Worm (Caenorhabditis elegans): ENCODE data around the gene fbxa-172.

fbxa-172 gene

DNA sequence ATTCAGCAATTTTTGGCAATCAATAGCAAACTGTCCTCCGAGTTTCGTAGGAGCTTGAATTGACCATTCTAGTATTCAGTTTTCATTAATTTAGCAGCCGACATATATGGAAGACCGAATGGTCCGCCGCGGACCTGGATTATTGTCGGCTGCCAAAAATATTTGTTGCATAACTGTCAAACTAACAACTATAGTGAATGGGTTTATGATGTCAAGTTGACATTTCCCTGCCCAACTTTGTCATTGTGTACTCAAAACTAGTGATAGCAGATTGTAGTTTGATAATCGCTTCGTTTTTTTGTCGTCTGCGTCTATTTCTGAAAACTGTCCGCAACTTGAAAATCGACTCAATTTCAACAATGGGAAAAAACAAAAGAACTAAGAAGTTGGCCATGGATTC lies 9.7 kb upstream of the fbxa-172 start, which contains the start of gene fbxa-176 (continued):
- TF ChIP-seq Y105C5A.15 (GFP tag; IDR thresholded peaks at IDR 0.05), result no peak
- TF ChIP-seq hlh-11 (tag; optimal IDR thresholded peaks at IDR 0.05), result peak; percentile 26
- no peak for TF ChIP-seq F44E2.7 (GFP tag; IDR thresholded peaks at IDR 0.05)
- no peak for TF ChIP-seq snpc-1.2 (GFP tag; IDR thresholded peaks at IDR 0.05)
- no peak for TF ChIP-seq snpc-4 (tag; optimal IDR thresholded peaks at IDR 0.05)
- no peak for TF ChIP-seq lin-13 (GFP tag; optimal IDR thresholded peaks at IDR 0.05)
- no peak for TF ChIP-seq aly-2 (tag; optimal IDR thresholded peaks at IDR 0.05)
- no peak for TF ChIP-seq sdz-12 (GFP tag; optimal IDR thresholded peaks at IDR 0.05)
- peak; percentile 60 for TF ChIP-seq dmd-6 (GFP tag; IDR thresholded peaks at IDR 0.05)
- no peak for TF ChIP-seq duxl-1 (tag; optimal IDR thresholded peaks at IDR 0.05; ENCODE audit: poor library complexity)
- no peak for TF ChIP-seq fkh-10 (GFP tag; optimal IDR thresholded peaks at IDR 0.05)
- no peak for TF ChIP-seq R02D3.7 (tag; optimal IDR thresholded peaks at IDR 0.05)
- no peak for TF ChIP-seq daf-12 (tag; optimal IDR thresholded peaks at IDR 0.05)
- TF ChIP-seq T20F7.1 (GFP tag; optimal IDR thresholded peaks at IDR 0.05), result no peak
- no peak for TF ChIP-seq lin-1 (GFP tag; IDR thresholded peaks at IDR 0.05)
- TF ChIP-seq lin-29 (GFP tag; IDR thresholded peaks at IDR 0.05), result no peak
- TF ChIP-seq F37D6.2 (tag; optimal IDR thresholded peaks at IDR 0.05), result no peak
- TF ChIP-seq ZK337.2 (GFP tag; IDR thresholded peaks at IDR 0.05), result no peak
- no peak for TF ChIP-seq daf-16 (GFP tag; optimal IDR thresholded peaks at IDR 0.05)
- peak; percentile 65 for TF ChIP-seq daf-16 (tag; optimal IDR thresholded peaks at IDR 0.05)
- TF ChIP-seq pqm-1 (tag; optimal IDR thresholded peaks at IDR 0.05), result peak; percentile 32

DNA sequence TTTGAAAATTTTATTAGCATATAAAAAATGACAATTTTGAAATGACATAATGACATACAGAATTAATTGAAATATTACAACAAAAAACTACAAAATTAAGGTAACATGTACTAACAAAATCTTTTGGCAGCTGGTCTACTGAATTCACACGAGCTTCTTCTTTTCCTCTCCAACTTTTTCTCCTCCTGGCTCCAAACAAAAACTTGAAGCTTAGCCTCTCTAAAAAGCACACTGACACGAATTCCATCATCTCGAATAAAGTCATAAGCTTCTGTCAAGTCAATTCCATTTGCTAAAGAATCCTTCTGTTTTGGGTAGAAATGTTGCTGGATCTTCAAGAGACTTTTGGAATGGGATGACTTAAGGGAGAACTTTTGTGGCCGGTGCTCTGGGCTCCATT lies 7.7 kb upstream of the fbxa-172 start:
- TF ChIP-seq unc-62 (GFP tag; optimal IDR thresholded peaks at IDR 0.05 in 1 of 2) (peak in 1 of 2 experiments; percentile 91), unc-62 (tag; optimal IDR thresholded peaks at IDR 0.05) (no peak), tag-97 (GFP tag; IDR thresholded peaks at IDR 0.05) (no peak)

DNA sequence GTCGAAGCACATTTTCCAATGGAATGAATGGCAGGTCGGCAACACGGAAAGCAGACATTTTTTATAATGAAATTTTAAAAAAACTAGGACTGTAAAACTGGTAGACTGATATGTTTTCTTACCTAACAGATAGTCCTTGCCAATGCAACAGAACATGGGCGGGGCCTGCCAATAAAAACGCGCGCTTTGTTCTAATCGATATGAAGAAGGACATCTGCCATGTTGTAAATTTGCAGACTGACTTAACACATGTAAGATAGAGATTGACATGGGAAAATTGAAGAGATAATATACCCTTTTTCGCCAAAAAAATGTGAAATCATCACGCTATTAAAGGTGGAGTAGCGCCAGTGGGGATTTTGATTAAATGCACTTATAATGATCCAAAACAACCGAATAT lies 6.3 kb upstream of the fbxa-172 start, which contains the start of gene C38D9.8:
Gene C38D9.8 (minus strand): TSS at position 101 of the 400 bp plus-strand sequence.
- TF ChIP-seq egl-43 (GFP tag; IDR thresholded peaks at IDR 0.05) (no peak), snpc-1.2 (GFP tag; IDR thresholded peaks at IDR 0.05) (no peak), ztf-7 (tag; optimal IDR thresholded peaks at IDR 0.05) (no peak), lim-7 (GFP tag; IDR thresholded peaks at IDR 0.05) (no peak), nhr-10 (tag; optimal IDR thresholded peaks at IDR 0.05) (no peak)

DNA sequence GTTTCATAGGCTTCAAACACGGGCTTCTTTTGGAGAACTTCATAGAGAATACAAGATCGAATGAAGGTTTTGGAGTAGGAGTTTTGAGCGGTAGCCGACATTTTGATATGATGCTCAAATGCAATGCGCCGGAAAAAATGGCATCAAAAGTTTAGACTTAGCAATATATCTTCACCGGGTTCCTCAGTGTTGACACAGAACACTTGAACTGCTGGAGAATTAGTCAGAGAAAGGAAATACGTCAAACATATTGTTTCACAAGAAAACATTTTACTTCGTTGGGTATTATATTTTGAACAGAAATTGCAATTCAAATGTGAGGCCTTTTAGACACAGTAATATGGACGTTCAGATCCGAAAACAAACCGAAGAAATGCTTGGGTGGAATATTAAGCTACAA lies 669 bp upstream of the fbxa-172 start, which contains the start of gene fbxa-174:
Gene fbxa-174 (minus strand): TSS at position 101 of the 400 bp plus-strand sequence.
- TF ChIP-seq F37D6.2 (tag; optimal IDR thresholded peaks at IDR 0.05) (no peak), fkh-10 (GFP tag; optimal IDR thresholded peaks at IDR 0.05) (no peak), egl-43 (GFP tag; IDR thresholded peaks at IDR 0.05) (no peak), madf-9 (GFP tag; conservative IDR thresholded peaks at IDR 0.05) (no peak), set-16 (GFP tag; IDR thresholded peaks at IDR 0.05) (no peak), zag-1 (tag; optimal IDR thresholded peaks at IDR 0.05) (no peak), mep-1 (tag; optimal IDR thresholded peaks at IDR 0.05) (no peak), egl-27 (tag; optimal IDR thresholded peaks at IDR 0.05) (no peak), nhr-41 (GFP tag; IDR thresholded peaks at IDR 0.05) (no peak), php-3 (GFP tag; IDR thresholded peaks at IDR 0.05) (no peak), nhr-48 (tag; optimal IDR thresholded peaks at IDR 0.05) (no peak), tra-1 (GFP tag; IDR thresholded peaks at IDR 0.05) (no peak), ZK337.2 (GFP tag; IDR thresholded peaks at IDR 0.05) (no peak), F26F4.8 (GFP tag; conservative IDR thresholded peaks at IDR 0.05) (no peak), ceh-44 (GFP tag; IDR thresholded peaks at IDR 0.05) (no peak), lsy-2 (tag; optimal IDR thresholded peaks at IDR 0.05) (no peak), unc-62 (GFP tag; optimal IDR thresholded peaks at IDR 0.05 in 1 of 2) (no peak), unc-62 (tag; optimal IDR thresholded peaks at IDR 0.05) (no peak), zip-2 (tag; optimal IDR thresholded peaks at IDR 0.05) (no peak), ctbp-1 (GFP tag; IDR thresholded peaks at IDR 0.05) (no peak)
